Fruit fly (Drosophila melanogaster) whole organism, embryonic: Measurements from ENCODE around the gene yellow-e3.

Source experiments
- Aef1 ChIP-seq: fragments of 200-800 bp; sonication (Bioruptor generic); IDR thresholded peaks from 3 replicates; pipeline ENCODE4 v1.3.6; 2022; ENCODE audit warnings: missing biosample characterization, missing genetic modification characterization
- Antp ChIP-seq: fragments of 200-800 bp; sonication (Bioruptor generic); optimal IDR thresholded peaks from 3 replicates; lab custom pipeline; 2016; ENCODE audit warnings: missing biosample characterization, missing genetic modification characterization
- Asciz ChIP-seq: fragments of 200-800 bp; sonication (Bioruptor generic); optimal IDR thresholded peaks from 2 replicates; lab custom pipeline; 2017; ENCODE audit warnings: missing biosample characterization, mild to moderate bottlenecking, missing genetic modification characterization, missing genetic modification reagents
- Awh ChIP-seq: fragments of 200-800 bp; sonication (Bioruptor generic); IDR thresholded peaks from 2 replicates; pipeline ENCODE4, ENCODE4 v1.3.6; 2022; ENCODE audit warnings: missing biosample characterization, missing genetic modification characterization
- Bgb ChIP-seq: fragments of 200-800 bp; sonication (Bioruptor generic); IDR thresholded peaks from 2 replicates; pipeline ENCODE4 v1.3.6; 2022; ENCODE audit warnings: missing biosample characterization, missing genetic modification characterization; ENCODE audit not compliant: partially characterized antibody
- CG10959 ChIP-seq: fragments of 200-800 bp; sonication (Bioruptor generic); IDR thresholded peaks from 2 replicates; pipeline ENCODE4 v1.3.6; 2022; ENCODE audit warnings: missing biosample characterization, missing genetic modification characterization
- CG11695 ChIP-seq: fragments of 200-800 bp; sonication (Bioruptor generic); IDR thresholded peaks from 3 replicates; pipeline ENCODE4 v1.3.6; 2022; ENCODE audit warnings: missing biosample characterization, missing genetic modification characterization
- CG12155 ChIP-seq: fragments of 200-800 bp; sonication (Bioruptor generic); optimal IDR thresholded peaks from 3 replicates; lab custom pipeline; 2016; ENCODE audit warnings: missing biosample characterization, missing genetic modification characterization
- CG12236 ChIP-seq: fragments of 200-800 bp; sonication (Bioruptor generic); optimal IDR thresholded peaks from 2 replicates; lab custom pipeline; 2016; ENCODE audit warnings: missing biosample characterization, missing genetic modification characterization
- CG14710 ChIP-seq: fragments of 200-800 bp; sonication (Bioruptor generic); optimal IDR thresholded peaks from 3 replicates; lab custom pipeline; 2019; ENCODE audit warnings: missing biosample characterization, mild to moderate bottlenecking, missing genetic modification characterization, moderate library complexity
- CG17568 ChIP-seq: fragments of 200-800 bp; sonication (Bioruptor generic); optimal IDR thresholded peaks from 2 replicates; lab custom pipeline; 2018; ENCODE audit warnings: missing biosample characterization, mild to moderate bottlenecking, missing genetic modification characterization, moderate library complexity
- CG18011 ChIP-seq: fragments of 200-800 bp; sonication (Bioruptor generic); optimal IDR thresholded peaks from 2 replicates; lab custom pipeline; 2017; ENCODE audit warnings: missing biosample characterization, missing genetic modification characterization, mild to moderate bottlenecking, moderate library complexity, missing genotype
- CG33213 ChIP-seq: fragments of 200-800 bp; sonication (Bioruptor generic); optimal IDR thresholded peaks from 3 replicates; lab custom pipeline; 2016; ENCODE audit warnings: missing biosample characterization, missing genetic modification characterization
- CG3995 ChIP-seq: fragments of 200-800 bp; sonication (Bioruptor generic); optimal IDR thresholded peaks from 3 replicates; lab custom pipeline; 2016; ENCODE audit warnings: missing biosample characterization, missing genetic modification characterization
- CG4404 ChIP-seq: fragments of 200-800 bp; sonication (Bioruptor generic); IDR thresholded peaks from 2 replicates; pipeline ENCODE4 v1.3.6; 2022; ENCODE audit warnings: missing biosample characterization, missing genetic modification characterization
- CG4854 ChIP-seq: fragments of 200-800 bp; sonication (Bioruptor generic); optimal IDR thresholded peaks from 2 replicates; lab custom pipeline; 2016; ENCODE audit warnings: missing biosample characterization, missing genetic modification characterization, inconsistent platforms
- CG6683 ChIP-seq: fragments of 200-800 bp; sonication (Bioruptor generic); optimal IDR thresholded peaks from 2 replicates; lab custom pipeline; 2017; ENCODE audit warnings: missing biosample characterization, mild to moderate bottlenecking, missing genetic modification characterization, missing genetic modification reagents
- CG6765 ChIP-seq: fragments of 200-800 bp; sonication (Bioruptor generic); optimal IDR thresholded peaks from 3 replicates; lab custom pipeline; 2017; ENCODE audit warnings: missing biosample characterization, mild to moderate bottlenecking, missing genetic modification characterization
- CG6854 ChIP-seq: fragments of 200-800 bp; sonication (Bioruptor generic); optimal IDR thresholded peaks from 3 replicates; lab custom pipeline; 2017; ENCODE audit warnings: missing biosample characterization, mild to moderate bottlenecking, missing genetic modification characterization
- CG7963 ChIP-seq: fragments of 200-800 bp; sonication (Bioruptor generic); IDR thresholded peaks from 3 replicates; pipeline ENCODE4 v1.3.6; 2022; ENCODE audit warnings: missing biosample characterization, missing genetic modification characterization; ENCODE audit not compliant: partially characterized antibody
- D19A ChIP-seq: fragments of 200-800 bp; optimal IDR thresholded peaks from 3 replicates; lab custom pipeline; 2019; ENCODE audit warnings: missing biosample characterization, mild to moderate bottlenecking, missing genetic modification characterization, moderate library complexity
- D19B ChIP-seq: fragments of 200-800 bp; sonication (Bioruptor generic); optimal IDR thresholded peaks from 2 replicates; lab custom pipeline; 2017; ENCODE audit warnings: missing biosample characterization, mild to moderate bottlenecking, missing genetic modification characterization
- Dip2 ChIP-seq: fragments of 200-800 bp; sonication (Bioruptor generic); IDR thresholded peaks from 2 replicates; pipeline ENCODE4 v1.3.6; 2022; ENCODE audit warnings: missing biosample characterization, missing genetic modification characterization
- E2f1 ChIP-seq: fragments of 200-800 bp; sonication (Bioruptor generic); IDR thresholded peaks from 2 replicates; pipeline ENCODE4 v1.3.6; 2022; ENCODE audit warnings: missing biosample characterization, missing genetic modification characterization
- Gsc ChIP-seq: fragments of 200-800 bp; sonication (Bioruptor generic); IDR thresholded peaks from 2 replicates; pipeline ENCODE4 v1.3.6; 2022; ENCODE audit warnings: missing biosample characterization, missing genetic modification characterization
- Gug ChIP-seq: fragments of 200-800 bp; sonication (Bioruptor generic); IDR thresholded peaks from 4 replicates; pipeline ENCODE4 v1.3.6; 2022; ENCODE audit warnings: missing biosample characterization, missing genetic modification characterization
- HLH54F ChIP-seq: fragments of 200-800 bp; sonication (Bioruptor generic); optimal IDR thresholded peaks from 3 replicates; lab custom pipeline; 2016; ENCODE audit warnings: missing biosample characterization, missing genetic modification characterization
- MESR4 ChIP-seq: fragments of 200-800 bp; sonication (Bioruptor generic); optimal IDR thresholded peaks from 2 replicates; lab custom pipeline; 2018; ENCODE audit warnings: missing biosample characterization, mild to moderate bottlenecking, missing genetic modification characterization, moderate library complexity
- Nf-YA ChIP-seq: fragments of 200-800 bp; sonication (Bioruptor generic); IDR thresholded peaks from 2 replicates; pipeline ENCODE4 v1.3.6; 2022; ENCODE audit warnings: missing biosample characterization, missing genetic modification characterization
- Oli ChIP-seq: fragments of 200-800 bp; sonication (Bioruptor generic); optimal IDR thresholded peaks from 2 replicates; lab custom pipeline; 2018; ENCODE audit warnings: missing biosample characterization, mild to moderate bottlenecking, missing genetic modification characterization, moderate library complexity
- Side ChIP-seq: fragments of 200-800 bp; sonication (Bioruptor generic); optimal IDR thresholded peaks from 2 replicates; lab custom pipeline; 2016; ENCODE audit warnings: missing biosample characterization, missing genetic modification characterization
- Ssrp ChIP-seq: fragments of 200-800 bp; sonication (Bioruptor generic); optimal IDR thresholded peaks from 2 replicates; lab custom pipeline; 2018; ENCODE audit warnings: missing biosample characterization, mild to moderate bottlenecking, missing genetic modification characterization, moderate library complexity
- TFAM ChIP-seq: fragments of 200-800 bp; sonication (Bioruptor generic); optimal IDR thresholded peaks from 2 replicates; lab custom pipeline; 2017; ENCODE audit warnings: missing biosample characterization, missing genetic modification characterization, inconsistent platforms
- abd-A ChIP-seq: fragments of 200-800 bp; sonication (Bioruptor generic); optimal IDR thresholded peaks from 3 replicates; lab custom pipeline; 2019; ENCODE audit warnings: missing biosample characterization, mild to moderate bottlenecking, missing genetic modification characterization, moderate library complexity
- bbx ChIP-seq: fragments of 200-800 bp; sonication (Bioruptor generic); IDR thresholded peaks from 2 replicates; pipeline ENCODE4 v1.3.6; 2022; ENCODE audit warnings: missing biosample characterization, missing genetic modification characterization; ENCODE audit not compliant: partially characterized antibody
- cad ChIP-seq: fragments of >200 bp; optimal IDR thresholded peaks from 2 replicates; lab custom pipeline; 2017; ENCODE audit warnings: missing biosample characterization, missing genetic modification characterization
- cg ChIP-seq: fragments of 200-800 bp; sonication (Bioruptor generic); optimal IDR thresholded peaks from 3 replicates; lab custom pipeline; 2019; ENCODE audit warnings: missing biosample characterization, mild to moderate bottlenecking, missing genetic modification characterization, moderate library complexity
- dimm ChIP-seq: fragments of 200-800 bp; sonication (Bioruptor generic); IDR thresholded peaks from 2 replicates; pipeline ENCODE4 v1.3.6; 2022; ENCODE audit warnings: missing biosample characterization, missing genetic modification characterization
- disco-r ChIP-seq: fragments of 200-800 bp; sonication (Bioruptor generic); optimal IDR thresholded peaks from 2 replicates; lab custom pipeline; 2016; ENCODE audit warnings: missing biosample characterization, missing genetic modification characterization
- fd3F ChIP-seq: fragments of 200-800 bp; sonication (Bioruptor generic); optimal IDR thresholded peaks from 2 replicates; lab custom pipeline; 2018; ENCODE audit warnings: missing biosample characterization, mild to moderate bottlenecking, missing genetic modification characterization, moderate library complexity
- gcm ChIP-seq: fragments of 200-800 bp; sonication (Bioruptor generic); optimal IDR thresholded peaks from 2 replicates; lab custom pipeline; 2019; ENCODE audit warnings: missing biosample characterization, mild to moderate bottlenecking, missing genetic modification characterization, moderate library complexity
- grn ChIP-seq: fragments of 200-800 bp; sonication (Bioruptor generic); optimal IDR thresholded peaks from 3 replicates; lab custom pipeline; 2017; ENCODE audit warnings: missing biosample characterization, missing genetic modification characterization
- hth ChIP-seq: fragments of >200 bp; optimal IDR thresholded peaks from 2 replicates; lab custom pipeline; 2017; ENCODE audit warnings: inconsistent platforms
- mld ChIP-seq: fragments of 200-800 bp; sonication (Bioruptor generic); IDR thresholded peaks from 3 replicates; pipeline ENCODE4 v1.3.6; 2022; ENCODE audit warnings: missing biosample characterization, missing genetic modification characterization; ENCODE audit not compliant: partially characterized antibody
- nerfin-2 ChIP-seq: fragments of 200-800 bp; sonication (Bioruptor generic); IDR thresholded peaks from 2 replicates; pipeline ENCODE4 v1.3.6; 2022; ENCODE audit warnings: missing biosample characterization, missing genetic modification characterization; ENCODE audit not compliant: partially characterized antibody
- pan ChIP-seq, 4 experiments: fragments of >200 bp in 3 of 4; fragments of 200-800 bp in 1 of 4; sonication (Bioruptor generic) in 1 of 4; optimal IDR thresholded peaks in 3 of 4; IDR thresholded peaks in 1 of 4; 2 replicates each; pipeline versions ENCODE4 v1.3.6 to Lab custom; 2017 to 2022; ENCODE audit warnings: missing biosample characterization in 2 of 4, missing genetic modification characterization in 2 of 4, mixed read lengths in 1 of 4
- sd ChIP-seq: fragments of 200-800 bp; sonication (Bioruptor generic); optimal IDR thresholded peaks from 3 replicates; lab custom pipeline; 2018; ENCODE audit warnings: missing biosample characterization, mild to moderate bottlenecking, missing genetic modification characterization, moderate library complexity
- ssp ChIP-seq: fragments of 200-800 bp; sonication (Bioruptor generic); IDR thresholded peaks from 2 replicates; pipeline ENCODE4 v1.3.6; 2022; ENCODE audit warnings: missing biosample characterization, missing genetic modification characterization
- trh ChIP-seq: fragments of 200-800 bp; sonication (Bioruptor generic); optimal IDR thresholded peaks from 2 replicates; lab custom pipeline; 2016; ENCODE audit warnings: missing biosample characterization, missing genetic modification characterization

yellow-e3 gene

DNA sequence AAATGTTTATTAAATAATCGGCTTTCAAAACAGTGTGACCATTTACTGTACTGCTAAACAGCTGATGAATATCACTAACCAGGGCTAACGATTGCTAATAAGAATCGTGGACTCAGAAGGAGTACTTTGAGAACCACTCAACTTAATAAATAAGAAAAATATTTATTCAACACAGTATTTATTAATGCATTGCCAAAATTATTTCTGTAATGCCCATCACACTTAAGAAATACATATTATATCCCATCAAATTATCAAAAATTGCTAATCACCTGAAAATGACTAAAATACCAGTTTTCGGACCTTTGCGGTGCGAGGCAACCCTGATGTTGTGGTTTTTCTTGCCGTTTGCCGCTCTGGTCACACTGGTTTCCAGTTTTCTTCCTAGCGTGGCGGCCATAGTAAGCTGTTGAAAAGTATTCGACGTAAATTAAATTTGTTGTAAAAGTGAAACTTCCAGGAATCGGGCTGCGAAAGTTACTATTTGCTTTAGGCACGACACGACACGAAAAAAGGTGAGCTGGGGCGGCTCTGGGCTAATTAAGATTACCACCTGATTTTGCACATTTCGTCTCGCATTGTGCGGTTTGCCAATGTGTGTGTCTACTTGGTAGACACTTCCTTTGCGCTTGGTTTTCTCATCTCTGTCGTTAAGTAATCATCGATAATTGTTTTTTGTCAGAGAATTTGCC, 22.8 kb downstream of the yellow-e3 start, which contains the start of the genes mRpS21 and Droj2 (continued):
- no peak for TF ChIP-seq Side (GFP tag; lab: Kevin White, UChicago)
- TF ChIP-seq CG7963, result no peak
- TF ChIP-seq CG18011 (GFP tag; lab: Kevin White, UChicago), result no peak
- TF ChIP-seq mld (GFP tag; lab: Robert Waterston, UW), result no peak
- TF ChIP-seq E2f1, result peak; percentile 40; the same call in 1 of the 2 replicates
- no peak for TF ChIP-seq abd-A (tag; lab: Kevin White, UChicago)
- TF ChIP-seq Aef1 (GFP tag; lab: Robert Waterston, UW), result no peak
- TF ChIP-seq Gug, result 0 out of 4 replicates have a peak, but pooled peaks have one; percentile 12
- no peak for TF ChIP-seq TFAM (GFP tag; lab: Kevin White, UChicago)
- no peak for TF ChIP-seq grn
- TF ChIP-seq bbx (GFP tag; lab: Robert Waterston, UW), result peak; percentile 20; the same call in 1 of the 2 replicates
- no peak for TF ChIP-seq cad (GFP tag; lab: Kevin White, UChicago)
- TF ChIP-seq CG4854 (GFP tag; lab: Kevin White, UChicago), result no peak
- TF ChIP-seq CG14710 (tag; lab: Kevin White, UChicago), result peak; percentile 87
- no peak for TF ChIP-seq ssp (GFP tag; lab: Robert Waterston, UW)
- no peak for TF ChIP-seq CG11695 (GFP tag; lab: Robert Waterston, UW)
- peak; percentile 48 for TF ChIP-seq fd3F (GFP tag; lab: Kevin White, UChicago)
- TF ChIP-seq CG33213 (GFP tag; lab: Kevin White, UChicago), result peak; percentile 28
- TF ChIP-seq hth (lab: Kevin White, UChicago), result no peak
- peak; percentile 20 for TF ChIP-seq D19A (tag; lab: Kevin White, UChicago)
- peak; percentile 49 for TF ChIP-seq HLH54F (GFP tag; lab: Kevin White, UChicago)
- TF ChIP-seq dimm, result no peak
- TF ChIP-seq Nf-YA (GFP tag; lab: Robert Waterston, UW), result no peak
- no peak for TF ChIP-seq Dip2
- no peak for TF ChIP-seq Oli (tag; lab: Kevin White, UChicago)
- no peak for TF ChIP-seq Ssrp
- TF ChIP-seq CG12236 (GFP tag; lab: Kevin White, UChicago), result no peak
- TF ChIP-seq D19B (GFP tag; lab: Kevin White, UChicago), result no peak
- TF ChIP-seq disco-r (GFP tag; lab: Kevin White, UChicago), result no peak
- TF ChIP-seq CG6765, result no peak
- TF ChIP-seq CG10959 (GFP tag; lab: Robert Waterston, UW), result no peak
- no peak for TF ChIP-seq CG6854 (GFP tag; lab: Kevin White, UChicago)
- no peak for TF ChIP-seq cg (GFP tag; lab: Kevin White, UChicago)
- TF ChIP-seq pan (optimal IDR thresholded peaks at IDR 0.05; lab: Kevin White, UChicago), result no peak
- TF ChIP-seq pan (GFP tag; optimal IDR thresholded peaks at IDR 0.05 in 1 of 2, IDR thresholded peaks at IDR 0.05 in 1 of 2), result no peak
- no peak for TF ChIP-seq Bgb (GFP tag; lab: Robert Waterston, UW)
- no peak for TF ChIP-seq nerfin-2 (GFP tag; lab: Robert Waterston, UW)
- no peak for TF ChIP-seq CG17568
- TF ChIP-seq Asciz, result no peak
- TF ChIP-seq Gsc (GFP tag; lab: Robert Waterston, UW), result no peak
- TF ChIP-seq MESR4, result peak; percentile 74
- no peak for TF ChIP-seq CG4404
- no peak for TF ChIP-seq CG6683
- peak; percentile 74 for TF ChIP-seq CG3995 (GFP tag; lab: Kevin White, UChicago)
- no peak for TF ChIP-seq gcm (GFP tag; lab: Kevin White, UChicago)
- no peak for TF ChIP-seq sd (tag; lab: Kevin White, UChicago)
- no peak for TF ChIP-seq Awh (GFP tag; lab: Robert Waterston, UW)
- peak; percentile 26 for TF ChIP-seq Antp (GFP tag; lab: Kevin White, UChicago)
- TF ChIP-seq trh (GFP tag; lab: Kevin White, UChicago), result no peak
- TF ChIP-seq CG12155 (GFP tag; lab: Kevin White, UChicago), result peak; percentile 33
